Fruit fly (Drosophila melanogaster): ENCODE measurements around the gene Rcd-1.
A peak's percentile ranks its signal among the peaks of the same experiment; 100 is the strongest.

The Rcd-1 gene

dm6 chrX:19651757-19652419 is 13.3 kb downstream of the Rcd-1 start, which contains the start of the genes Ranbp21 and Elys:
Gene Ranbp21 (minus strand): TSS chrX:19652269.
Gene Elys (plus strand): TSS chrX:19652305.
- peak; percentile 59 for TF ChIP-seq phol (tag; optimal IDR thresholded peaks at IDR 0.05)
- TF ChIP-seq zen2 (GFP tag; IDR thresholded peaks at IDR 0.05; ENCODE audit: partially characterized antibody): no peak
- TF ChIP-seq CG6683 (GFP tag; optimal IDR thresholded peaks at IDR 0.05): no peak
- peak; percentile 40 for TF ChIP-seq CG2116 (GFP tag; optimal IDR thresholded peaks at IDR 0.05)
- TF ChIP-seq sim (GFP tag; IDR thresholded peaks at IDR 0.05): no peak
- TF ChIP-seq C15 (GFP tag; IDR thresholded peaks at IDR 0.05): no peak
- no peak for TF ChIP-seq gcm2 (GFP tag; optimal IDR thresholded peaks at IDR 0.05)
- peak; percentile 19 for TF ChIP-seq CG9876 (GFP tag; optimal IDR thresholded peaks at IDR 0.05)
- TF ChIP-seq Dek (tag; optimal IDR thresholded peaks at IDR 0.05): no peak
- no peak for TF ChIP-seq CG15601 (tag; optimal IDR thresholded peaks at IDR 0.05)
- peak; percentile 35 for TF ChIP-seq p53 (GFP tag; optimal IDR thresholded peaks at IDR 0.05)
- TF ChIP-seq danr (GFP tag; IDR thresholded peaks at IDR 0.05): no peak
- TF ChIP-seq CG7271 (tag; optimal IDR thresholded peaks at IDR 0.05): no peak
- peak; percentile 69 for TF ChIP-seq CG12659 (GFP tag; optimal IDR thresholded peaks at IDR 0.05)
- TF ChIP-seq CG11456 (GFP tag; IDR thresholded peaks at IDR 0.05): peak; percentile 55; the same call in 1 of the 3 replicates
- TF ChIP-seq hth (optimal IDR thresholded peaks at IDR 0.05): no peak
- peak; percentile 66 for TF ChIP-seq CG9932 (GFP tag; IDR thresholded peaks at IDR 0.05)
- TF ChIP-seq cwo (GFP tag; optimal IDR thresholded peaks at IDR 0.05): no peak
- TF ChIP-seq zen (tag; optimal IDR thresholded peaks at IDR 0.05): no peak
- peak; percentile 96 for TF ChIP-seq Ets65A (GFP tag)
- no peak for TF ChIP-seq Sry-β (GFP tag; optimal IDR thresholded peaks at IDR 0.05)
- peak; percentile 38 for TF ChIP-seq CG8089 (GFP tag; optimal IDR thresholded peaks at IDR 0.05)
- 0 out of 3 replicates have a peak, but pooled peaks have one; percentile 56 for TF ChIP-seq hb (GFP tag; IDR thresholded peaks at IDR 0.05; ENCODE audit: partially characterized antibody)
- TF ChIP-seq kah (GFP tag; optimal IDR thresholded peaks at IDR 0.05): no peak
- peak; percentile 71 for TF ChIP-seq Chrac-16 (GFP tag; optimal IDR thresholded peaks at IDR 0.05)
- peak; percentile 62 for TF ChIP-seq Ets97D (GFP tag; optimal IDR thresholded peaks at IDR 0.05)
- peak; percentile 36 for TF ChIP-seq NK7.1 (GFP tag; optimal IDR thresholded peaks at IDR 0.05)
- TF ChIP-seq Nf-YA (GFP tag; IDR thresholded peaks at IDR 0.05): no peak; the same call in 1 of the 2 replicates
- peak; percentile 36 for TF ChIP-seq Ssrp (tag; optimal IDR thresholded peaks at IDR 0.05)
- no peak for TF ChIP-seq CG33213 (GFP tag; optimal IDR thresholded peaks at IDR 0.05)
- TF ChIP-seq CG2120 (GFP tag; optimal IDR thresholded peaks at IDR 0.05): peak; percentile 73
- TF ChIP-seq sr (GFP tag; IDR thresholded peaks at IDR 0.05): no peak
- peak; percentile 36 for TF ChIP-seq CG13424 (tag; optimal IDR thresholded peaks at IDR 0.05)
- TF ChIP-seq CG3838 (GFP tag; optimal IDR thresholded peaks at IDR 0.05): no peak
- TF ChIP-seq Pdp1 (GFP tag; optimal IDR thresholded peaks at IDR 0.05): peak; percentile 44 to 61
- TF ChIP-seq CG2712 (tag; optimal IDR thresholded peaks at IDR 0.05): no peak
- TF ChIP-seq Bdp1 (GFP tag; optimal IDR thresholded peaks at IDR 0.05): peak; percentile 41
- no peak for TF ChIP-seq Eip74EF (GFP tag; optimal IDR thresholded peaks at IDR 0.05)
- TF ChIP-seq tgo (GFP tag; IDR thresholded peaks at IDR 0.05): peak; percentile 44; the same call in 1 of the 3 replicates
- no peak for TF ChIP-seq bcd (GFP tag; optimal IDR thresholded peaks at IDR 0.05)
- TF ChIP-seq CG10565 (GFP tag; optimal IDR thresholded peaks at IDR 0.05): no peak
- TF ChIP-seq lab (GFP tag; optimal IDR thresholded peaks at IDR 0.05): no peak
- TF ChIP-seq Doc3 (GFP tag; IDR thresholded peaks at IDR 0.05; ENCODE audit: partially characterized antibody): no peak
- TF ChIP-seq CG30431 (GFP tag; optimal IDR thresholded peaks at IDR 0.05): peak; percentile 15
- no peak for TF ChIP-seq Hmx (GFP tag; optimal IDR thresholded peaks at IDR 0.05)
- TF ChIP-seq salm (tag; optimal IDR thresholded peaks at IDR 0.05): no peak
- no peak for TF ChIP-seq CG8478 (optimal IDR thresholded peaks at IDR 0.05)
- TF ChIP-seq onecut (GFP tag; IDR thresholded peaks at IDR 0.05): peak; percentile 24; the same call in 1 of the 2 replicates
- no peak; the same call in none of the 3 replicates for TF ChIP-seq HLH4C (GFP tag; IDR thresholded peaks at IDR 0.05; ENCODE audit: partially characterized antibody)
- peak; percentile 68 for TF ChIP-seq CG32772 (GFP tag; IDR thresholded peaks at IDR 0.05)

Measured in whole organism, embryonic.